Fruit fly (Drosophila melanogaster): ENCODE data around the gene CG31760.

DNA sequence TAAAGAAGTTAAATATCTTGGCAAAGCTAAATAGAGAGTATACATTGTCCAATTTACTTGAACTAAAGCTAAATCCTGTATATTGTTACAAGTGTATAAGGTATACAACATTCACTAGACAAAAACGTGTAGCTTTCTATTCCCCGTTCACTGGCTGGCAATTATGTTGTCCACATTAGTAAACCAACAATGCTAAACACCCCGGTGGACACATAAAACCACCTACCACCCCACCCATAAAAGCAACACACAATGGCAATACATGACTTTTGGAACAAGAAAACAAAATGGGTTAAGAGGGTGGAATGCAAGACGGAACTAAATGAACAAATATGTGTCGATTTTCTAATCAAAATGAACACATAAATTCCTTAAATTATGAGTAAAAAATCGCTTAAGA, 21.4 kb downstream of the CG31760 start, which contains the start of gene ZnT33D:
- no peak for TF ChIP-seq Sin3A (optimal IDR thresholded peaks at IDR 0.05)
- no peak for TF ChIP-seq psq (optimal IDR thresholded peaks at IDR 0.05)
- TF ChIP-seq insv (optimal IDR thresholded peaks at IDR 0.05): no peak
- no peak for TF ChIP-seq Myc (optimal IDR thresholded peaks at IDR 0.05)
- no peak for TF ChIP-seq h (optimal IDR thresholded peaks at IDR 0.05)
- TF ChIP-seq ttk (optimal IDR thresholded peaks at IDR 0.05): no peak

Data from Kc167 (cell line).